Worm (Caenorhabditis elegans): ENCODE data around the gene nhr-91.

nhr-91 gene

DNA sequence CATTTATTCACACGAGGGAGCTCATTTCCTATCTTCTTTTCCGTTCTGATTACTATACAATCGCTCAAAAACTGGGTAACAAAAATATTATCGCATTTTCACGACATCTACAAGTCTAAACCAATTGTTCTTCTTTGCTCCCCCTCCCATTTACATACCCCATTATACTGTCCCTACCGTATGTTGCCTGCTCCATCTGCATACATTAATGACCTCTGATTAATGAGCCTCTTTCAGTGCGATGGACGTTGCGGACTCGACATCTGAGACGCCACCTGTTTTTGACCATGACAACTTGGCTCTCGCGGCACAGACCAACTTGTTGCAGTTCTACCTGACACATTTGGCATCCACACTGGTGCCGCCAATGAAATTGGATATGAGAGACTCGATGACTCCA lies at the start of gene nhr-91:
Gene nhr-91, plus strand, starts transcription at position 232 of the 400 bp plus-strand sequence.
- no peak for TF ChIP-seq peb-1 (tag; optimal IDR thresholded peaks at IDR 0.05)
- TF ChIP-seq R02D3.7 (tag; optimal IDR thresholded peaks at IDR 0.05) = no peak
- TF ChIP-seq lin-39 (tag; optimal IDR thresholded peaks at IDR 0.05) = no peak
- TF ChIP-seq dmd-4 (tag; optimal IDR thresholded peaks at IDR 0.05) = no peak
- no peak for TF ChIP-seq nhr-6 (tag; optimal IDR thresholded peaks at IDR 0.05)
- TF ChIP-seq nhr-129 (tag; optimal IDR thresholded peaks at IDR 0.05) = no peak
- TF ChIP-seq nhr-12 (tag; optimal IDR thresholded peaks at IDR 0.05) = no peak
- TF ChIP-seq lin-11 (tag; optimal IDR thresholded peaks at IDR 0.05) = no peak
- no peak for TF ChIP-seq skn-1 (tag; optimal IDR thresholded peaks at IDR 0.05)
- no peak for TF ChIP-seq zag-1 (tag; optimal IDR thresholded peaks at IDR 0.05)
- no peak for TF ChIP-seq gmeb-1 (tag; optimal IDR thresholded peaks at IDR 0.05)
- TF ChIP-seq ceh-82 (tag; optimal IDR thresholded peaks at IDR 0.05) = no peak
- TF ChIP-seq alr-1 (tag; optimal IDR thresholded peaks at IDR 0.05) = no peak

DNA sequence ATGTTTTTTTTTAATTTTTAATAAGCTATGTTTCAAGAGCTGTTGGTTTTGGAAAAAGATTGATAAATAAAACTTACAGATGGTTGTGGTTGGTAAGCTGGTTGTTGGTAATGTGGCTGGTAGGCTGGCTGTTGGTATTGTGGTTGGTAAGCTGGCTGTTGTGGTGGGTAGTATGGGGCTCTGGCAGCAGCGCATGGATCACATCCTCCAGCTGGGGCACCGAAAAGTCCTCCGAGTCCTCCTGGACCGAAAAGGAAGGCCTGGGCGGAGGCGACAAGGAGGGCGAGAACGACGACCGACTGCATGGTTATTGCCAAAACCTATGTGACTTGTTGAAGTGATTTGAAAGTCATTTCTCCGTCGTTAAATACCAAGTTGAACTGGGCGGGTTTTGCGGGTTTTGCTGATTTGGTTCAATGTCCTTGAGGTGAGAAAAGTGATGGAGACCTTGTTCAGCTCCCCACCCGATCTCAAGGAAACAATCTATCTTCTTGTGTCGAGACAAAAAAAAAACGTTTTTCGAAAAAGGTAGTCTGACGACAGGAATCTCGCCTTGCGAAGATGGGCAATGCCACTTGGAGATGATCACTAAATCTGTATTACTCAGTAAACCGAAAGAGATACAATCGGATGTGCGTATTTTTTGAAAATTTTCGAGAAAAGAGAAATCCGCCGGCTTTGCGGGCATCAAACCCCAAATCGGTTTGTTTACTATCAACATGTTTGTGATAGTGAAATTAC lies 49.1 kb upstream of the nhr-91 start, which contains the start of gene F46F2.3:
Gene F46F2.3, minus strand, starts transcription at position 341 of the 741 bp plus-strand sequence.
- TF ChIP-seq sma-3 (GFP tag; optimal IDR thresholded peaks at IDR 0.05) = no peak
- no peak for TF ChIP-seq peb-1 (tag; optimal IDR thresholded peaks at IDR 0.05)
- no peak for TF ChIP-seq mdl-1 (tag; optimal IDR thresholded peaks at IDR 0.05)
- TF ChIP-seq alr-1 (tag; optimal IDR thresholded peaks at IDR 0.05) = no peak
- TF ChIP-seq unc-62 (GFP tag; optimal IDR thresholded peaks at IDR 0.05) = no peak
- TF ChIP-seq gmeb-1 (tag; optimal IDR thresholded peaks at IDR 0.05) = no peak
- peak; percentile 20 for TF ChIP-seq ceh-16 (tag; optimal IDR thresholded peaks at IDR 0.05)
- TF ChIP-seq nhr-25 (tag; optimal IDR thresholded peaks at IDR 0.05) = peak; percentile 1
- TF ChIP-seq sma-9 (GFP tag; optimal IDR thresholded peaks at IDR 0.05) = peak; percentile 15
- TF ChIP-seq sma-9 (tag; optimal IDR thresholded peaks at IDR 0.05) = no peak
- TF ChIP-seq nhr-129 (tag; optimal IDR thresholded peaks at IDR 0.05) = no peak
- TF ChIP-seq aly-2 (tag; optimal IDR thresholded peaks at IDR 0.05) = no peak
- no peak for TF ChIP-seq nhr-10 (tag; optimal IDR thresholded peaks at IDR 0.05)
- no peak for TF ChIP-seq nhr-237 (tag; optimal IDR thresholded peaks at IDR 0.05)
- TF ChIP-seq lin-39 (tag; optimal IDR thresholded peaks at IDR 0.05) = no peak
- TF ChIP-seq Y55F3AM.14 (GFP tag; optimal IDR thresholded peaks at IDR 0.05) = no peak
- TF ChIP-seq crh-2 (tag; optimal IDR thresholded peaks at IDR 0.05) = no peak
- no peak for TF ChIP-seq ztf-1 (GFP tag; conservative IDR thresholded peaks at IDR 0.05)
- TF ChIP-seq C34F6.9 (tag; optimal IDR thresholded peaks at IDR 0.05) = no peak
- no peak for TF ChIP-seq skn-1 (tag; optimal IDR thresholded peaks at IDR 0.05)

DNA sequence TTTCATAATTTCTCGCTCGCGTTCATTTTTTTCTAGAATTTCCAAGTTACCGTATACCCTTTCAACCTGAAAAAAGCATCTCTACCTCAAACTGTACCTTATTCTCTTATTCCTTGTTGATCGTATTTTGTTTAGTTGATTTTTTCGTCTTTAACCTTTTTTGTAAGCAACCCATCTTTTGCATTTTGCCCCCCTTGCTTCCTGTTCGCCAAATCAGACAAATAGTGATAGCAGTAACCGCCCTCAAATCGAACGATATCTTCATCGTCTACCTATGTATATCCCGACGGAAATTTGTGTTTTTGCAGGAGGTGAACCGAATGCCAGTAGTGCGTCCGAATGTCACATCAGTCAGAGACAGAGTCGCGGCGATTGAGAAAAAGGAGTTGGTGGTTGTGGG lies 46.7 kb upstream of the nhr-91 start, which contains the start of gene F46F2.5:
Gene F46F2.5, plus strand, starts transcription at position 301 of the 400 bp plus-strand sequence.
- TF ChIP-seq lsy-2 (tag; optimal IDR thresholded peaks at IDR 0.05) = no peak
- TF ChIP-seq nhr-23 (tag; optimal IDR thresholded peaks at IDR 0.05) = no peak
- TF ChIP-seq lin-11 (tag; optimal IDR thresholded peaks at IDR 0.05) = no peak
- no peak for TF ChIP-seq nhr-129 (tag; optimal IDR thresholded peaks at IDR 0.05)
- TF ChIP-seq nhr-6 (tag; optimal IDR thresholded peaks at IDR 0.05) = no peak
- no peak for TF ChIP-seq F13H6.1 (tag; optimal IDR thresholded peaks at IDR 0.05)
- no peak for TF ChIP-seq nhr-12 (tag; optimal IDR thresholded peaks at IDR 0.05)
- no peak for TF ChIP-seq dmd-4 (tag; optimal IDR thresholded peaks at IDR 0.05)
- no peak for TF ChIP-seq ztf-4 (tag; optimal IDR thresholded peaks at IDR 0.05)
- no peak for TF ChIP-seq nhr-10 (tag; optimal IDR thresholded peaks at IDR 0.05)
- no peak for TF ChIP-seq alr-1 (tag; optimal IDR thresholded peaks at IDR 0.05)
- no peak for TF ChIP-seq ztf-11 (tag; optimal IDR thresholded peaks at IDR 0.05)
- no peak for TF ChIP-seq C34F6.9 (tag; optimal IDR thresholded peaks at IDR 0.05)

DNA sequence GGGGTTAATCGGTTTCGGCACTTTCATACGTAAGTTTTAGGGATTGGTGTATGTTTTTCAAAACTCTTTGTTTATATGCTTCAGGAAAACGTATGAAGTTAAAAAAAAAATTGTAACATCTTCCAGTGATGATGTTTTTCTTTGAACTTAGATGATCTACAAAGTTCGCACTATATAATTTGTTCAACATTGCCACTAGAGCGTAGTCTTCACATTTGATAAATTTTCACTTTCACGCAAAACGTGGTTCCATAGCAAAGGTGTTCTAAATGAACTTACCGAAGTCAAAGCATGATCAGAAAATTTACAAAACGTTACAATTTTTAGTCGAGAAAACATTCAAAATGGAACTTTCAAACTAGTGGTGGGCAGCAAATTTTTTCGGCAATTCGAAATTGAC lies 46.3 kb upstream of the nhr-91 start:
- TF ChIP-seq nhr-10 (tag; optimal IDR thresholded peaks at IDR 0.05) (no peak), unc-55 (GFP tag; optimal IDR thresholded peaks at IDR 0.05) (no peak), mbf-1 (tag; optimal IDR thresholded peaks at IDR 0.05) (no peak), elt-3 (tag; optimal IDR thresholded peaks at IDR 0.05) (no peak), zag-1 (tag; optimal IDR thresholded peaks at IDR 0.05) (no peak), nhr-11 (tag; optimal IDR thresholded peaks at IDR 0.05) (no peak), ztf-1 (GFP tag; conservative IDR thresholded peaks at IDR 0.05) (no peak), lsy-2 (tag; optimal IDR thresholded peaks at IDR 0.05) (no peak)
